Worm (Caenorhabditis elegans) whole organism, late embryonic: ENCODE measurements around the gene srx-114.

Experiments
- C08G9.2 ChIP-seq: sonication (generic microtip); optimal IDR thresholded peaks from 2 replicates; lab custom pipeline; 2016; ENCODE audit warnings: mild to moderate bottlenecking, missing genetic modification characterization, moderate library complexity, missing compliant biosample characterization
- K09A11.1 ChIP-seq: sonication (generic microtip); optimal IDR thresholded peaks from 2 replicates; lab custom pipeline; 2017; ENCODE audit warnings: antibody characterized with exemption, mild to moderate bottlenecking, missing genetic modification characterization, missing compliant biosample characterization; ENCODE audit not compliant: insufficient read depth
- ceh-14 ChIP-seq: sonication (generic microtip); optimal IDR thresholded peaks from 2 replicates; lab custom pipeline; 2016; ENCODE audit warnings: missing genotype, missing genetic modification characterization, missing compliant biosample characterization
- ceh-18 ChIP-seq: sonication (generic microtip); optimal IDR thresholded peaks from 2 replicates; lab custom pipeline; 2016; ENCODE audit warnings: missing genetic modification characterization, missing compliant biosample characterization
- ceh-19 ChIP-seq: fragments of 200-800 bp; sonication (Bioruptor generic); optimal IDR thresholded peaks from 2 replicates; lab custom pipeline; 2018; ENCODE audit warnings: mild to moderate bottlenecking, missing genetic modification characterization, missing compliant biosample characterization
- ceh-2 ChIP-seq: sonication (generic microtip); optimal IDR thresholded peaks from 2 replicates; lab custom pipeline; 2016; ENCODE audit warnings: missing genotype, missing genetic modification characterization, missing compliant biosample characterization
- ceh-22 ChIP-seq: sonication (generic microtip); optimal IDR thresholded peaks from 2 replicates; lab custom pipeline; 2017; ENCODE audit warnings: missing biosample characterization, missing genetic modification characterization
- ceh-31 ChIP-seq: sonication (generic microtip); optimal IDR thresholded peaks from 2 replicates; lab custom pipeline; 2016; ENCODE audit warnings: missing genetic modification characterization, missing compliant biosample characterization
- ceh-45 ChIP-seq: fragments of 200-800 bp; sonication (Bioruptor generic); IDR thresholded peaks from 2 replicates; pipeline ENCODE4 v1.3.6; 2022; ENCODE audit warnings: missing genetic modification reagents, missing genetic modification characterization, missing compliant biosample characterization
- che-1 ChIP-seq: sonication (generic microtip); optimal IDR thresholded peaks from 2 replicates; lab custom pipeline; 2016; ENCODE audit warnings: mild to moderate bottlenecking, missing genetic modification characterization, missing compliant biosample characterization
- dmd-4 ChIP-seq: sonication (generic microtip); optimal IDR thresholded peaks from 2 replicates; lab custom pipeline; 2016; ENCODE audit warnings: borderline replicate concordance, missing genetic modification characterization, missing compliant biosample characterization
- eyg-1 ChIP-seq: sonication (generic microtip); optimal IDR thresholded peaks from 2 replicates; lab custom pipeline; 2016; ENCODE audit warnings: missing genotype, missing genetic modification characterization, missing compliant biosample characterization
- fax-1 ChIP-seq: sonication (generic microtip); optimal IDR thresholded peaks from 2 replicates; lab custom pipeline; 2016; ENCODE audit warnings: missing genotype, missing genetic modification characterization, missing compliant biosample characterization
- fkh-6 ChIP-seq: sonication (generic microtip); optimal IDR thresholded peaks from 2 replicates; lab custom pipeline; 2016; ENCODE audit warnings: missing genetic modification characterization, missing compliant biosample characterization
- hlh-30 ChIP-seq: sonication (generic microtip); optimal IDR thresholded peaks from 2 replicates; lab custom pipeline; 2017; ENCODE audit warnings: antibody characterized with exemption, missing genetic modification characterization, missing compliant biosample characterization; ENCODE audit not compliant: insufficient read depth
- hlh-6 ChIP-seq: sonication (generic microtip); optimal IDR thresholded peaks from 2 replicates; lab custom pipeline; 2016; ENCODE audit warnings: missing genotype, missing genetic modification characterization, missing compliant biosample characterization
- madf-2 ChIP-seq: sonication (generic microtip); optimal IDR thresholded peaks from 2 replicates; lab custom pipeline; 2017; ENCODE audit warnings: missing genetic modification characterization, missing compliant biosample characterization
- mec-3 ChIP-seq: sonication (generic microtip); optimal IDR thresholded peaks from 2 replicates; lab custom pipeline; 2016; ENCODE audit warnings: borderline replicate concordance, missing genetic modification characterization, missing compliant biosample characterization
- nfya-1 ChIP-seq: sonication (generic microtip); optimal IDR thresholded peaks from 2 replicates; lab custom pipeline; 2017; ENCODE audit warnings: missing genetic modification characterization, mild to moderate bottlenecking, missing compliant biosample characterization, antibody characterized with exemption, moderate library complexity
- nhr-11 ChIP-seq: fragments of 150-350 bp; optimal IDR thresholded peaks from 2 replicates; lab custom pipeline; 2014; ENCODE audit warnings: missing biosample characterization, missing genetic modification characterization
- npax-4 ChIP-seq: sonication (generic microtip); optimal IDR thresholded peaks from 2 replicates; lab custom pipeline; 2016; ENCODE audit warnings: missing genetic modification characterization, missing compliant biosample characterization
- odd-2 ChIP-seq: sonication (generic microtip); optimal IDR thresholded peaks from 2 replicates; lab custom pipeline; 2017; ENCODE audit warnings: antibody characterized with exemption, mild to moderate bottlenecking, missing genetic modification characterization, missing compliant biosample characterization
- pat-9 ChIP-seq: fragments of 200-800 bp; sonication (Bioruptor generic); optimal IDR thresholded peaks from 2 replicates; lab custom pipeline; 2018; ENCODE audit warnings: mild to moderate bottlenecking, missing genetic modification characterization, moderate library complexity, missing compliant biosample characterization
- pax-1 ChIP-seq: fragments of 150-350 bp; optimal IDR thresholded peaks from 2 replicates; lab custom pipeline; 2014; ENCODE audit warnings: missing biosample characterization, missing genetic modification characterization
- pha-2 ChIP-seq: sonication (generic microtip); optimal IDR thresholded peaks from 2 replicates; lab custom pipeline; 2017; ENCODE audit warnings: mild to moderate bottlenecking, missing genetic modification characterization, missing compliant biosample characterization
- pha-4 ChIP-seq: fragments of 150-350 bp; optimal IDR thresholded peaks from 2 replicates; lab custom pipeline; 2018; ENCODE audit warnings: missing biosample characterization, missing genetic modification reagents, missing genetic modification characterization
- pqm-1 ChIP-seq: sonication (generic microtip); optimal IDR thresholded peaks from 2 replicates; lab custom pipeline; 2016; ENCODE audit warnings: missing genetic modification characterization, missing compliant biosample characterization
- pros-1 ChIP-seq: fragments of 150-350 bp; optimal IDR thresholded peaks from 2 replicates; lab custom pipeline; 2014; ENCODE audit warnings: missing biosample characterization, missing genetic modification reagents, missing genetic modification characterization
- rnt-1 ChIP-seq: sonication (generic microtip); optimal IDR thresholded peaks from 2 replicates; lab custom pipeline; 2016; ENCODE audit warnings: missing genetic modification characterization, missing compliant biosample characterization
- sdc-2 ChIP-seq: sonication (generic microtip); optimal IDR thresholded peaks from 2 replicates; lab custom pipeline; 2016; ENCODE audit warnings: missing genotype, missing genetic modification characterization, missing compliant biosample characterization
- sox-2 ChIP-seq: fragments of 200-800 bp; sonication (Bioruptor generic); IDR thresholded peaks from 2 replicates; pipeline ENCODE4 v1.3.6; 2022; ENCODE audit warnings: missing genetic modification reagents, missing genetic modification characterization, missing compliant biosample characterization
- sox-4 ChIP-seq: sonication (generic microtip); optimal IDR thresholded peaks from 2 replicates; lab custom pipeline; 2017; ENCODE audit warnings: mild to moderate bottlenecking, missing genetic modification characterization, inconsistent platforms, missing compliant biosample characterization
- syd-9 ChIP-seq: sonication (generic microtip); optimal IDR thresholded peaks from 2 replicates; lab custom pipeline; 2016; ENCODE audit warnings: mild to moderate bottlenecking, missing genetic modification characterization, moderate library complexity, missing compliant biosample characterization
- tbx-2 ChIP-seq: sonication (generic microtip); optimal IDR thresholded peaks from 2 replicates; lab custom pipeline; 2016; ENCODE audit warnings: missing genetic modification characterization, missing compliant biosample characterization
- tbx-7 ChIP-seq: sonication (generic microtip); optimal IDR thresholded peaks from 2 replicates; lab custom pipeline; 2016; ENCODE audit warnings: missing genotype, missing genetic modification characterization, missing compliant biosample characterization
- unc-42 ChIP-seq: sonication (generic microtip); optimal IDR thresholded peaks from 2 replicates; lab custom pipeline; 2016; ENCODE audit warnings: missing genotype, missing genetic modification characterization, missing compliant biosample characterization
- unc-86 ChIP-seq: sonication (generic microtip); optimal IDR thresholded peaks from 2 replicates; lab custom pipeline; 2016; ENCODE audit warnings: missing genetic modification characterization, missing compliant biosample characterization
- zip-5 ChIP-seq: sonication (generic microtip); optimal IDR thresholded peaks from 2 replicates; lab custom pipeline; 2016; ENCODE audit warnings: missing genetic modification characterization, missing compliant biosample characterization

srx-114 gene

ce11 chrII:5389831-5390323, 43.1 kb downstream of the srx-114 start, which contains the start of gene ndx-6 (continued):
- TF ChIP-seq rnt-1 (tag; lab: Kevin White, UChicago) (peak; percentile 43), hlh-30 (tag; lab: Kevin White, UChicago) (no peak), hlh-6 (tag; lab: Kevin White, UChicago) (no peak), mec-3 (tag; lab: Kevin White, UChicago) (no peak), odd-2 (tag; lab: Kevin White, UChicago) (no peak), ceh-2 (no peak), C08G9.2 (tag; lab: Kevin White, UChicago) (peak; percentile 14)

DNA sequence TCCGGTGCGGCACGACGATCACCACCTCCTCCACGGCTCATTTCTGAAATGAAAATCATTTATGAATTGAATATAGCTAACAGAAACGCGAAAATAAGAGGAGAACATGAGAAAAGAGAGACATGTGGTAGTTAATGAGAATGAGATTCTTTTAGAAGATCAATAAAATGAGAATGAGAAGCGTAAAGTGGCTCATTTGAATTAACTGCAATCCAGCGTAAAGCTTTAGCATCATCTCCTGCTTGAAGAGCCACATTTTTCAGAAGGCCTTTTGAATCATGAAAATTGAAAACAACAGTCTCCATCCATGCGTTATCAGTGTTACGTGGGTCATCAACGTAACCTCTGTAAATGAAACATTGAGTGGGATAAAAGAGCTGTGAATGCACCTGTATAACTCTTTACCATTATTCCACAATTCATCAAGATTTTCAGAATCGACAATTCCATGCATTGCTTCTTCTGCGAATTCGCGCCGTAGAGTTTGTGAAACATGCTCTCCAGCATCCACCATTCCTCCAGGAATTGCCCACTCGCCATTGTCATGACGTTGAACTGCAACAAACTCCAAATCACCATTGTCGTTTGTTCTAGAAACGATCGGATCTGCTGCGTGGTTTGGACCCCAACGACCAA, 44.1 kb downstream of the srx-114 start, which contains the start of gene rsp-4:
Gene rsp-4, minus strand, starts transcription at position 51 of the 636 bp plus-strand sequence.
- TF ChIP-seq ceh-18 (tag; lab: Kevin White, UChicago) (no peak), mec-3 (tag; lab: Kevin White, UChicago) (no peak), nhr-11 (tag; lab: Kevin White, UChicago) (no peak), C08G9.2 (tag; lab: Kevin White, UChicago) (no peak), pha-2 (tag; lab: Kevin White, UChicago) (no peak), ceh-22 (tag; lab: Kevin White, UChicago) (no peak), syd-9 (tag; lab: Kevin White, UChicago) (no peak), madf-2 (tag; lab: Kevin White, UChicago) (no peak), pqm-1 (tag; lab: Kevin White, UChicago) (no peak), ceh-45 (no peak), tbx-7 (tag; lab: Kevin White, UChicago) (no peak), pat-9 (tag; lab: Kevin White, UChicago) (no peak), unc-42 (tag; lab: Kevin White, UChicago) (no peak), nfya-1 (no peak), unc-86 (tag; lab: Kevin White, UChicago) (no peak)

DNA sequence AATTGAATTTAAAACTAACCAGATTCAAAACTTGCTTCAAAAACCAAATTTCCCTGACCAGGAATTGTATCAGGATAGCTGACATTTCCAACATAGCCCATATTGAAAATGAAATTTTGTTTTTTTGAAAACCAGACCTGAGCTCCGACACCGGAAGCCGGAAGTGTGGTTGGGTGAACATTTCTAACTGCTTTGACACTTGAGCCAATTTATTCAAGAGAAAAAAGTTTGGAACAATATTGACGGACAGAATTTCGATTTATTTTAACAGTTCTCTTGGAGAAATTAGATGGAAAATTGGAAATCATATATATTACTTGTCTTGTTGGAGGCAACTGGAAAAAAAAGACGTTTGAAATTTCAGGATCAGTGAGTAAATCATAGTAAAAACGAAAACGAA, 45.8 kb downstream of the srx-114 start, which contains the start of gene ccpp-6:
Gene ccpp-6, minus strand, starts transcription at position 101 of the 400 bp plus-strand sequence.
- no peak for TF ChIP-seq che-1 (tag; lab: Kevin White, UChicago)
- no peak for TF ChIP-seq sdc-2
- TF ChIP-seq pax-1 (tag; lab: Kevin White, UChicago): no peak
- TF ChIP-seq fax-1: no peak
- TF ChIP-seq nfya-1: no peak
- no peak for TF ChIP-seq tbx-2 (tag; lab: Kevin White, UChicago)
- no peak for TF ChIP-seq pros-1 (tag; lab: Kevin White, UChicago)
- TF ChIP-seq pqm-1 (tag; lab: Kevin White, UChicago): no peak
- no peak for TF ChIP-seq K09A11.1
- no peak for TF ChIP-seq fkh-6 (tag; lab: Kevin White, UChicago)
- no peak for TF ChIP-seq sox-4
- no peak for TF ChIP-seq ceh-45
- no peak for TF ChIP-seq dmd-4 (tag; lab: Kevin White, UChicago)
- TF ChIP-seq ceh-19 (GFP tag; lab: Kevin White, UChicago): no peak
- TF ChIP-seq mec-3 (tag; lab: Kevin White, UChicago): no peak

- no peak for TF ChIP-seq npax-4 (tag; lab: Kevin White, UChicago)
- no peak for TF ChIP-seq pax-1 (tag; lab: Kevin White, UChicago)
- no peak for TF ChIP-seq hlh-30 (tag; lab: Kevin White, UChicago)
- TF ChIP-seq ceh-14: no peak
- no peak for TF ChIP-seq unc-42 (tag; lab: Kevin White, UChicago)
- TF ChIP-seq ceh-2: no peak
- TF ChIP-seq eyg-1 (tag; lab: Kevin White, UChicago): no peak
- no peak for TF ChIP-seq ceh-31 (tag; lab: Kevin White, UChicago)
- no peak for TF ChIP-seq sox-2
- no peak for TF ChIP-seq pha-4 (tag; lab: Kevin White, UChicago)
- TF ChIP-seq sdc-2: no peak
- TF ChIP-seq unc-86 (tag; lab: Kevin White, UChicago): no peak
- no peak for TF ChIP-seq zip-5
Measured at ce11 chrII:5384282-5384681, 48.7 kb downstream of the srx-114 start.
